Fruit fly (Drosophila melanogaster): ENCODE results near the gene CG3345.

The CG3345 gene

dm6 chr2L:286421-286820 is 17.5 kb downstream of the CG3345 start (continued):
- peak; percentile 47 for TF ChIP-seq HHEX (GFP tag; optimal IDR thresholded peaks at IDR 0.05)
- peak; percentile 42 for TF ChIP-seq CG2712 (tag; optimal IDR thresholded peaks at IDR 0.05)
- TF ChIP-seq hb (GFP tag; IDR thresholded peaks at IDR 0.05; ENCODE audit: partially characterized antibody): no peak
- peak; percentile 63; the same call in 1 of the 2 replicates for TF ChIP-seq bowl (GFP tag; IDR thresholded peaks at IDR 0.05)
- peak; percentile 67 for TF ChIP-seq Ada2b (GFP tag; IDR thresholded peaks at IDR 0.05)
- peak; percentile 79 for TF ChIP-seq corto (GFP tag; optimal IDR thresholded peaks at IDR 0.05)
- peak; percentile 63 for TF ChIP-seq ems (GFP tag; optimal IDR thresholded peaks at IDR 0.05)
- TF ChIP-seq CoRest (tag; optimal IDR thresholded peaks at IDR 0.05): peak; percentile 31
- TF ChIP-seq CG10654 (GFP tag; optimal IDR thresholded peaks at IDR 0.05): peak; percentile 26
- no peak for TF ChIP-seq nerfin-1 (tag; optimal IDR thresholded peaks at IDR 0.05)
- TF ChIP-seq her (GFP tag; optimal IDR thresholded peaks at IDR 0.05): peak; percentile 87
- TF ChIP-seq Dek (tag; optimal IDR thresholded peaks at IDR 0.05): peak; percentile 63
- peak; percentile 62 for TF ChIP-seq MTF-1 (GFP tag; optimal IDR thresholded peaks at IDR 0.05; ENCODE audit: borderline replicate concordance)
- no peak for TF ChIP-seq hth (optimal IDR thresholded peaks at IDR 0.05)
- no peak for TF ChIP-seq CTCF (GFP tag; optimal IDR thresholded peaks at IDR 0.05)
- TF ChIP-seq slbo (GFP tag; IDR thresholded peaks at IDR 0.05): peak; percentile 92
- TF ChIP-seq MBD-R2 (GFP tag; IDR thresholded peaks at IDR 0.05): peak; percentile 59
- TF ChIP-seq Antp (GFP tag; optimal IDR thresholded peaks at IDR 0.05): peak; percentile 86
- peak; percentile 36; the same call in 1 of the 2 replicates for TF ChIP-seq ssp (GFP tag; IDR thresholded peaks at IDR 0.05)
- peak; percentile 25 for TF ChIP-seq kay (GFP tag; optimal IDR thresholded peaks at IDR 0.05)
- peak; percentile 70 for TF ChIP-seq onecut (GFP tag; IDR thresholded peaks at IDR 0.05)
- peak; percentile 83 for TF ChIP-seq sob (GFP tag; IDR thresholded peaks at IDR 0.05)
- peak; percentile 37 for TF ChIP-seq CG6254 (GFP tag; optimal IDR thresholded peaks at IDR 0.05)
- TF ChIP-seq CG11695 (GFP tag; IDR thresholded peaks at IDR 0.05): peak; percentile 62; the same call in 1 of the 3 replicates
- TF ChIP-seq zfh2 (GFP tag; optimal IDR thresholded peaks at IDR 0.05): peak; percentile 62
- TF ChIP-seq CG6813 (GFP tag; optimal IDR thresholded peaks at IDR 0.05): peak; percentile 59
- peak; percentile 53 for TF ChIP-seq dm (GFP tag; optimal IDR thresholded peaks at IDR 0.05)
- TF ChIP-seq slp2 (GFP tag; optimal IDR thresholded peaks at IDR 0.05): peak; percentile 4
- peak; percentile 92 for TF ChIP-seq CG12769 (tag; optimal IDR thresholded peaks at IDR 0.05)
- peak; percentile 84; the same call in 3 of the 4 replicates for TF ChIP-seq Gug (GFP tag; IDR thresholded peaks at IDR 0.05)
- peak; percentile 65 for TF ChIP-seq CG12391 (tag; optimal IDR thresholded peaks at IDR 0.05)
- TF ChIP-seq ranshi (GFP tag; IDR thresholded peaks at IDR 0.05): peak; percentile 80
- TF ChIP-seq CG4730 (GFP tag; IDR thresholded peaks at IDR 0.05): peak; percentile 59; the same call in 1 of the 2 replicates
- peak; percentile 96 for TF ChIP-seq row (GFP tag; IDR thresholded peaks at IDR 0.05)
- TF ChIP-seq Hey (tag; optimal IDR thresholded peaks at IDR 0.05): no peak
- TF ChIP-seq GATAe (GFP tag; conservative IDR thresholded peaks at IDR 0.05): peak; percentile 94
- TF ChIP-seq al (GFP tag; IDR thresholded peaks at IDR 0.05): peak; percentile 55; the same call in 1 of the 2 replicates
- peak; percentile 64 for TF ChIP-seq otp (GFP tag; IDR thresholded peaks at IDR 0.05)
- peak; percentile 61 for TF ChIP-seq tin (GFP tag; optimal IDR thresholded peaks at IDR 0.05)
- TF ChIP-seq Hsf (GFP tag; optimal IDR thresholded peaks at IDR 0.05): peak; percentile 66
- TF ChIP-seq NC2β (GFP tag; optimal IDR thresholded peaks at IDR 0.05): peak; percentile 43
- TF ChIP-seq Sry-δ (GFP tag; optimal IDR thresholded peaks at IDR 0.05): peak; percentile 31
- no peak for TF ChIP-seq Nf-YB (GFP tag; optimal IDR thresholded peaks at IDR 0.05)
- peak; percentile 61 for TF ChIP-seq vfl (GFP tag; optimal IDR thresholded peaks at IDR 0.05)
- no peak for TF ChIP-seq Trl (optimal IDR thresholded peaks at IDR 0.05)
- TF ChIP-seq Trl (GFP tag; optimal IDR thresholded peaks at IDR 0.05): peak; percentile 72
- TF ChIP-seq run (tag; optimal IDR thresholded peaks at IDR 0.05): peak; percentile 42
